Worm (Caenorhabditis elegans): ENCODE measurements around the gene cwp-2.

cwp-2 gene

ce11 chrV:4839913-4840312 lies 2.5 kb downstream of the cwp-2 start, which contains the start of gene nas-9:
Gene nas-9, minus strand, starts transcription at chrV:4840013.
- TF ChIP-seq daf-12 (tag; optimal IDR thresholded peaks at IDR 0.05) (no peak), nhr-28 (tag; optimal IDR thresholded peaks at IDR 0.05) (peak; percentile 4), dmd-8 (GFP tag; IDR thresholded peaks at IDR 0.05) (no peak), hlh-11 (tag; optimal IDR thresholded peaks at IDR 0.05) (no peak)

ce11 chrV:4834277-4834676 lies 8.2 kb downstream of the cwp-2 start, which contains the start of gene C37H5.14:
Gene C37H5.14, minus strand, starts transcription at chrV:4834377.
- TF ChIP-seq lin-29 (GFP tag; IDR thresholded peaks at IDR 0.05) (no peak), fkh-10 (GFP tag; optimal IDR thresholded peaks at IDR 0.05) (no peak), lim-7 (GFP tag; IDR thresholded peaks at IDR 0.05) (no peak), ctbp-1 (GFP tag; IDR thresholded peaks at IDR 0.05) (no peak), mdl-1 (tag; optimal IDR thresholded peaks at IDR 0.05) (no peak), T26A8.4 (GFP tag; IDR thresholded peaks at IDR 0.05) (no peak), nhr-10 (tag; optimal IDR thresholded peaks at IDR 0.05) (no peak), hif-1 (tag; optimal IDR thresholded peaks at IDR 0.05) (no peak), dmd-9 (GFP tag; IDR thresholded peaks at IDR 0.05) (no peak), nhr-28 (tag; optimal IDR thresholded peaks at IDR 0.05) (no peak), ZK546.5 (tag; optimal IDR thresholded peaks at IDR 0.05) (no peak), egl-27 (tag; optimal IDR thresholded peaks at IDR 0.05) (no peak), duxl-1 (tag; optimal IDR thresholded peaks at IDR 0.05; ENCODE audit: poor library complexity) (no peak), mep-1 (tag; optimal IDR thresholded peaks at IDR 0.05) (no peak), ceh-28 (tag; optimal IDR thresholded peaks at IDR 0.05) (no peak)

ce11 chrV:4826710-4827380 lies 15.6 kb downstream of the cwp-2 start, which contains the start of the genes hsp-6 and C37H5.5:
Gene hsp-6, minus strand, starts transcription at chrV:4826760.
Gene C37H5.5, plus strand, starts transcription at chrV:4827360.
- TF ChIP-seq spr-1 (tag; optimal IDR thresholded peaks at IDR 0.05) (peak; percentile 70), unc-62 (GFP tag; optimal IDR thresholded peaks at IDR 0.05 in 1 of 2) (peak in 1 of 2 experiments; percentile 36), unc-62 (tag; optimal IDR thresholded peaks at IDR 0.05) (no peak), nhr-76 (tag; optimal IDR thresholded peaks at IDR 0.05) (no peak), nhr-42 (GFP tag; IDR thresholded peaks at IDR 0.05) (peak; percentile 64; the same call in 1 of the 2 replicates), Y5F2A.4 (GFP tag; optimal IDR thresholded peaks at IDR 0.05) (no peak), F10B5.3 (tag; optimal IDR thresholded peaks at IDR 0.05) (no peak), nhr-237 (tag; optimal IDR thresholded peaks at IDR 0.05) (no peak), jun-1 (tag; optimal IDR thresholded peaks at IDR 0.05) (no peak), Y75B8A.6 (GFP tag; IDR thresholded peaks at IDR 0.05) (no peak), dmd-6 (GFP tag; IDR thresholded peaks at IDR 0.05) (peak; percentile 69), duxl-1 (tag; optimal IDR thresholded peaks at IDR 0.05; ENCODE audit: poor library complexity) (peak; percentile 40), mdt-29 (GFP tag; IDR thresholded peaks at IDR 0.05) (peak; percentile 91), nhr-48 (tag; optimal IDR thresholded peaks at IDR 0.05) (peak; percentile 50), nhr-102 (tag; optimal IDR thresholded peaks at IDR 0.05) (peak; percentile 59), fkh-10 (GFP tag; optimal IDR thresholded peaks at IDR 0.05) (peak; percentile 73), lin-38 (GFP tag; IDR thresholded peaks at IDR 0.05) (peak; percentile 79), ztf-7 (tag; optimal IDR thresholded peaks at IDR 0.05) (peak; percentile 27), hlh-30 (tag; optimal IDR thresholded peaks at IDR 0.05; ENCODE audit: insufficient read depth) (peak; percentile 99), lin-29 (GFP tag; IDR thresholded peaks at IDR 0.05) (no peak), ZK337.2 (GFP tag; IDR thresholded peaks at IDR 0.05) (0 out of 2 replicates have a peak, but pooled peaks have one; percentile 18), T20F7.1 (GFP tag; optimal IDR thresholded peaks at IDR 0.05) (no peak), vab-7 (GFP tag; IDR thresholded peaks at IDR 0.05) (0 out of 2 replicates have a peak, but pooled peaks have one; percentile 36), Y48G9A.11 (GFP tag; IDR thresholded peaks at IDR 0.05) (no peak), hlh-11 (tag; optimal IDR thresholded peaks at IDR 0.05) (peak; percentile 87), hif-1 (tag; optimal IDR thresholded peaks at IDR 0.05) (peak in 1 of 2 experiments; percentile 76), daf-16 (GFP tag; optimal IDR thresholded peaks at IDR 0.05) (peak in 1 of 2 experiments; percentile 24), daf-16 (tag; optimal IDR thresholded peaks at IDR 0.05) (peak; percentile 56), F37D6.2 (tag; optimal IDR thresholded peaks at IDR 0.05) (no peak), egl-43 (GFP tag; IDR thresholded peaks at IDR 0.05) (no peak), ama-1 (optimal IDR thresholded peaks at IDR 0.05) (peak; percentile 26), pqm-1 (tag; optimal IDR thresholded peaks at IDR 0.05) (no peak), nhr-28 (tag; optimal IDR thresholded peaks at IDR 0.05) (peak; percentile 78), snpc-4 (tag; optimal IDR thresholded peaks at IDR 0.05) (no peak), madf-9 (GFP tag; conservative IDR thresholded peaks at IDR 0.05) (0 out of 2 replicates have a peak, but pooled peaks have one; percentile 25)
